Worm (Caenorhabditis elegans) whole organism, L4/young adult: Measurements from ENCODE around the gene klp-11.

Experiments
- W03F9.2 ChIP-seq: fragments of 150-350 bp; optimal IDR thresholded peaks from 2 replicates; lab custom pipeline; 2014; ENCODE audit warnings: missing biosample characterization, missing genetic modification characterization
- him-1 ChIP-seq: sonication (generic microtip); optimal IDR thresholded peaks from 2 replicates; lab custom pipeline; 2016; ENCODE audit warnings: missing genotype, missing genetic modification reagents, missing genetic modification characterization, missing compliant biosample characterization

- TF ChIP-seq him-1 (tag; lab: Kevin White, UChicago) (no peak), W03F9.2 (tag; lab: Kevin White, UChicago) (no peak)
These were observed 16.1 kb downstream of the klp-11 start, which contains the start of the genes F20C5.7 and parg-1 for ce11 chrIV:8745591-8746302.
